Fruit fly (Drosophila melanogaster) whole organism, wandering third instar larva: Measurements from ENCODE around the gene CG14657.
A peak's percentile ranks its signal among the peaks of the same experiment; 100 is the strongest.

Experiments used
- CG32264 ChIP-seq: fragments of 200-800 bp; sonication (Bioruptor generic); optimal IDR thresholded peaks from 2 replicates; lab custom pipeline; 2016; ENCODE audit warnings: missing biosample characterization, missing genetic modification characterization
- CG9705 ChIP-seq: fragments of 200-800 bp; sonication (Bioruptor generic); optimal IDR thresholded peaks from 2 replicates; lab custom pipeline; 2018; ENCODE audit warnings: missing biosample characterization, mild to moderate bottlenecking, missing genetic modification characterization
- CrebA ChIP-seq: fragments of 200-800 bp; sonication (Bioruptor generic); optimal IDR thresholded peaks from 2 replicates; lab custom pipeline; 2016; ENCODE audit warnings: missing biosample characterization, mild to moderate bottlenecking, missing genetic modification characterization, borderline replicate concordance
- Dfd ChIP-seq: fragments of >200 bp; optimal IDR thresholded peaks from 2 replicates; lab custom pipeline; 2017; ENCODE audit warnings: missing biosample characterization, missing genetic modification characterization
- Dif ChIP-seq: fragments of 200-275, 200-300 bp; sonication (Bioruptor generic); optimal IDR thresholded peaks from 2 replicates; lab custom pipeline; 2018; ENCODE audit warnings: missing biosample characterization, missing genetic modification characterization; ENCODE audit not compliant: partially characterized antibody
- GATAd ChIP-seq: sonication (Bioruptor generic); optimal IDR thresholded peaks from 2 replicates; lab custom pipeline; 2016; ENCODE audit warnings: missing biosample characterization, missing genetic modification characterization
- HLH106 ChIP-seq: fragments of 200-800 bp; optimal IDR thresholded peaks from 3 replicates; lab custom pipeline; 2019; ENCODE audit warnings: missing biosample characterization, mild to moderate bottlenecking, missing genetic modification characterization, moderate library complexity
- Hnf4 ChIP-seq: fragments of 200-800 bp; sonication (Bioruptor generic); optimal IDR thresholded peaks from 2 replicates; lab custom pipeline; 2016; ENCODE audit warnings: missing biosample characterization, mild to moderate bottlenecking, missing genetic modification characterization
- Hr78 ChIP-seq: fragments of >200 bp; optimal IDR thresholded peaks from 2 replicates; lab custom pipeline; 2017; ENCODE audit warnings: missing biosample characterization, missing genetic modification characterization
- Hr83 ChIP-seq: fragments of 200-300 bp; sonication (Bioruptor generic); optimal IDR thresholded peaks from 2 replicates; lab custom pipeline; 2016; ENCODE audit warnings: missing biosample characterization, mild to moderate bottlenecking, missing genetic modification characterization, moderate library complexity; ENCODE audit not compliant: poor library complexity, severe bottlenecking
- Mio ChIP-seq: sonication (Bioruptor generic); optimal IDR thresholded peaks from 2 replicates; lab custom pipeline; 2016; ENCODE audit warnings: missing biosample characterization, missing genetic modification characterization
- Myc ChIP-seq: fragments of >200 bp; optimal IDR thresholded peaks from 2 replicates; lab custom pipeline; 2017
- N ChIP-seq: fragments of >200 bp; optimal IDR thresholded peaks from 2 replicates; lab custom pipeline; 2018; ENCODE audit warnings: missing biosample characterization, missing external identifiers, missing genetic modification characterization
- OdsH ChIP-seq: fragments of 200-800 bp; sonication (Bioruptor generic); optimal IDR thresholded peaks from 2 replicates; lab custom pipeline; 2016; ENCODE audit warnings: missing biosample characterization, mild to moderate bottlenecking, missing genetic modification characterization
- Sp1 ChIP-seq: fragments of 200-800 bp; sonication (Bioruptor generic); optimal IDR thresholded peaks from 3 replicates; lab custom pipeline; 2019; ENCODE audit warnings: missing biosample characterization, mild to moderate bottlenecking, missing genetic modification characterization, moderate library complexity
- br ChIP-seq: fragments of 200-800 bp; sonication (Bioruptor generic); optimal IDR thresholded peaks from 2 replicates; lab custom pipeline; 2016; ENCODE audit warnings: missing biosample characterization, missing genetic modification characterization
- brk ChIP-seq: fragments of 200-800 bp; sonication (Bioruptor generic); optimal IDR thresholded peaks from 2 replicates; lab custom pipeline; 2016; ENCODE audit warnings: missing biosample characterization, mild to moderate bottlenecking, missing genetic modification characterization
- dsf ChIP-seq: sonication (Bioruptor generic); optimal IDR thresholded peaks from 2 replicates; lab custom pipeline; 2016; ENCODE audit warnings: missing biosample characterization, missing genetic modification characterization, borderline replicate concordance
- ey ChIP-seq: fragments of 200-800 bp; sonication (Bioruptor generic); optimal IDR thresholded peaks from 2 replicates; lab custom pipeline; 2016; ENCODE audit warnings: missing biosample characterization, missing genetic modification characterization
- foxo ChIP-seq, 2 experiments: fragments of 200-800 bp; sonication (Bioruptor generic); optimal IDR thresholded peaks; 2 replicates in 1 of 2; 3 replicates in 1 of 2; lab custom pipeline; 2016 to 2017; ENCODE audit warnings: missing biosample characterization in 2 of 2, missing genetic modification characterization in 2 of 2
- fru ChIP-seq: fragments of 200-800 bp; sonication (Bioruptor generic); optimal IDR thresholded peaks from 3 replicates; lab custom pipeline; 2016; ENCODE audit warnings: missing biosample characterization, mild to moderate bottlenecking, missing genetic modification characterization
- h ChIP-seq: fragments of 200-800 bp; sonication (Bioruptor generic); optimal IDR thresholded peaks from 3 replicates; lab custom pipeline; 2016; ENCODE audit warnings: missing biosample characterization, mild to moderate bottlenecking, missing genetic modification characterization
- jim ChIP-seq: fragments of 175-275, 200-325 bp; sonication (Bioruptor generic); optimal IDR thresholded peaks from 2 replicates; lab custom pipeline; 2016; ENCODE audit warnings: missing biosample characterization, mild to moderate bottlenecking, missing genetic modification characterization
- lola ChIP-seq: fragments of >200 bp; optimal IDR thresholded peaks from 2 replicates; lab custom pipeline; 2017; ENCODE audit warnings: missing biosample characterization, missing genetic modification characterization
- pan ChIP-seq: fragments of >200 bp; optimal IDR thresholded peaks from 2 replicates; lab custom pipeline; 2017
- psq ChIP-seq: fragments of 200-800 bp; sonication (Bioruptor generic); optimal IDR thresholded peaks from 3 replicates; lab custom pipeline; 2017; ENCODE audit warnings: missing biosample characterization, mild to moderate bottlenecking, missing genetic modification characterization, moderate library complexity
- rgr ChIP-seq: fragments of 200-800 bp; sonication (Bioruptor generic); optimal IDR thresholded peaks from 3 replicates; lab custom pipeline; 2016; ENCODE audit warnings: missing biosample characterization, mild to moderate bottlenecking, missing genetic modification characterization
- sage ChIP-seq: fragments of 200-800 bp; sonication (Bioruptor generic); optimal IDR thresholded peaks from 2 replicates; lab custom pipeline; 2016; ENCODE audit warnings: missing biosample characterization, mild to moderate bottlenecking, missing genetic modification characterization
- sv ChIP-seq: fragments of 200-800 bp; sonication (Bioruptor generic); optimal IDR thresholded peaks from 3 replicates; lab custom pipeline; 2016; ENCODE audit warnings: missing biosample characterization, missing genetic modification characterization
- tai ChIP-seq: sonication (Bioruptor generic); optimal IDR thresholded peaks from 2 replicates; lab custom pipeline; 2016; ENCODE audit warnings: missing biosample characterization, missing genetic modification characterization
- usp ChIP-seq: fragments of >200 bp; optimal IDR thresholded peaks from 2 replicates; lab custom pipeline; 2017; ENCODE audit warnings: missing biosample characterization, missing genetic modification characterization

CG14657 gene

dm6 chr3R:4821098-4821605 is at the start of gene CG14657:
Gene CG14657, minus strand, starts transcription at chr3R:4821432.
- TF ChIP-seq psq (GFP tag; lab: Kevin White, UChicago) (peak; percentile 5), Hr83 (GFP tag; lab: Kevin White, UChicago) (no peak), lola (GFP tag; lab: Kevin White, UChicago) (no peak), N (GFP tag; lab: Kevin White, UChicago) (peak; percentile 69), Dif (GFP tag; lab: Kevin White, UChicago) (peak; percentile 15), h (GFP tag; lab: Kevin White, UChicago) (no peak)

dm6 chr3R:4868663-4869225 is 47.5 kb upstream of the CG14657 start:
- TF ChIP-seq Dfd (GFP tag; lab: Kevin White, UChicago) (peak; percentile 95), br (no peak)

- no peak for TF ChIP-seq jim (GFP tag; lab: Kevin White, UChicago)
- TF ChIP-seq Myc (lab: Kevin White, UChicago): no peak
- no peak for TF ChIP-seq CG9705 (GFP tag; lab: Kevin White, UChicago)
- no peak for TF ChIP-seq GATAd (GFP tag; lab: Kevin White, UChicago)
- no peak for TF ChIP-seq foxo (GFP tag; optimal IDR thresholded peaks at IDR 0.05; lab: Kevin White, UChicago)
- TF ChIP-seq sv (GFP tag; lab: Kevin White, UChicago): no peak
- TF ChIP-seq rgr (GFP tag; lab: Kevin White, UChicago): no peak
- TF ChIP-seq tai (GFP tag; lab: Kevin White, UChicago): no peak
- TF ChIP-seq h (GFP tag; lab: Kevin White, UChicago): no peak
- no peak for TF ChIP-seq pan (lab: Kevin White, UChicago)
- no peak for TF ChIP-seq lola (GFP tag; lab: Kevin White, UChicago)
- no peak for TF ChIP-seq fru (GFP tag; lab: Kevin White, UChicago)
- no peak for TF ChIP-seq Hr78 (GFP tag; lab: Kevin White, UChicago)
- TF ChIP-seq CG32264 (GFP tag; lab: Kevin White, UChicago): no peak
- no peak for TF ChIP-seq HLH106
- no peak for TF ChIP-seq brk (GFP tag; lab: Kevin White, UChicago)
- no peak for TF ChIP-seq br
Measured at dm6 chr3R:4866916-4867315, 45.7 kb upstream of the CG14657 start.

dm6 chr3R:4866073-4866472 is 44.8 kb upstream of the CG14657 start:
- no peak for TF ChIP-seq GATAd (GFP tag; lab: Kevin White, UChicago)
- no peak for TF ChIP-seq CrebA (GFP tag; lab: Kevin White, UChicago)
- TF ChIP-seq OdsH: no peak
- TF ChIP-seq rgr (GFP tag; lab: Kevin White, UChicago): no peak
- no peak for TF ChIP-seq sage (GFP tag; lab: Kevin White, UChicago)
- TF ChIP-seq dsf: no peak
- TF ChIP-seq Hr83 (GFP tag; lab: Kevin White, UChicago): no peak
- no peak for TF ChIP-seq Hnf4 (GFP tag; lab: Kevin White, UChicago)
- no peak for TF ChIP-seq lola (GFP tag; lab: Kevin White, UChicago)
- TF ChIP-seq psq (GFP tag; lab: Kevin White, UChicago): no peak
- TF ChIP-seq Mio: no peak
- TF ChIP-seq ey (GFP tag; lab: Kevin White, UChicago): no peak
- TF ChIP-seq usp (GFP tag; lab: Kevin White, UChicago): no peak

dm6 chr3R:4864901-4865601 is 43.8 kb upstream of the CG14657 start:
- no peak for TF ChIP-seq Mio
- TF ChIP-seq Sp1: no peak
